Fruit fly (Drosophila melanogaster) whole organism, pupa: ENCODE measurements around the gene Or82a.

Experiments used
- CG12605 ChIP-seq: fragments of 200-800 bp; sonication (Bioruptor generic); IDR thresholded peaks from 2 replicates; pipeline ENCODE4 v1.3.6; 2022; ENCODE audit warnings: missing biosample characterization, missing genetic modification characterization
- CG9948 ChIP-seq: fragments of 200-800 bp; sonication (Bioruptor generic); optimal IDR thresholded peaks from 2 replicates; lab custom pipeline; 2018; ENCODE audit warnings: missing biosample characterization, mild to moderate bottlenecking, missing genetic modification characterization, moderate library complexity
- gl ChIP-seq: fragments of 200-800 bp; sonication (Bioruptor generic); optimal IDR thresholded peaks from 2 replicates; lab custom pipeline; 2018; ENCODE audit warnings: missing biosample characterization, mild to moderate bottlenecking, missing genetic modification characterization

DNA sequence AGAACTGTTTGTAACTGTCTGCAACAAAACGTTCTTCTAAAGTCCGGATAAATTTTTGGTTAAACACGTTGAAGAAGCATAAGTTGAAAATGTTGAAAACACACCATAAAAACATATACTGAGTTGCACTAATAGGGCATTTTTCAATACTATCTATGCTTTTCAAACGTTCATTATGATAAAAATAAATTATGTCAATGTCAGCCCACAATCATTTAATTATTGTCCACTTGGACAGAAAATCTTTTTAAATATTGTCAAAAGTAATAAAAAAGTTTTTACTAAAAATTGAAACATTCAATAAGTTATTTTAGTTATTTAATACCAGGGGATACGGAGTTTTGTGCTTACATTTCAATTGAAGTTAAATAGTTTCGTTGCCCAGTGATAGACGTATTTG is 9.7 kb downstream of the Or82a start, which contains the start of gene CG1092:
- no peak for TF ChIP-seq CG12605
- no peak for TF ChIP-seq CG9948 (tag; lab: Kevin White, UChicago)
- no peak for TF ChIP-seq gl (tag; lab: Kevin White, UChicago)
